Worm (Caenorhabditis elegans): ENCODE results near the gene K10D2.5.

K10D2.5 gene

ce11 chrIII:5172470-5172869 is at the start of gene K10D2.5:
K10D2.5 (plus strand) TSS chrIII:5172720.
- TF ChIP-seq unc-39 (tag; optimal IDR thresholded peaks at IDR 0.05) (no peak), egl-27 (tag; optimal IDR thresholded peaks at IDR 0.05) (peak; percentile 0), ztf-11 (tag; optimal IDR thresholded peaks at IDR 0.05) (no peak), mdl-1 (tag; optimal IDR thresholded peaks at IDR 0.05) (no peak), ztf-4 (tag; optimal IDR thresholded peaks at IDR 0.05) (no peak), snpc-4 (tag; optimal IDR thresholded peaks at IDR 0.05) (peak; percentile 89), nhr-25 (tag; optimal IDR thresholded peaks at IDR 0.05) (peak; percentile 89), nfya-1 (tag; optimal IDR thresholded peaks at IDR 0.05; ENCODE audit: insufficient read depth) (peak; percentile 88), nhr-43 (tag; optimal IDR thresholded peaks at IDR 0.05; ENCODE audit: poor library complexity, severe bottlenecking) (peak; percentile 95), lin-39 (tag; optimal IDR thresholded peaks at IDR 0.05) (peak; percentile 95), unc-62 (GFP tag; optimal IDR thresholded peaks at IDR 0.05) (no peak), pqm-1 (tag; optimal IDR thresholded peaks at IDR 0.05) (peak; percentile 58), eor-1 (tag; optimal IDR thresholded peaks at IDR 0.05) (no peak), elt-2 (tag; optimal IDR thresholded peaks at IDR 0.05) (peak; percentile 55), ceh-28 (tag; optimal IDR thresholded peaks at IDR 0.05) (peak; percentile 73), ama-1 (optimal IDR thresholded peaks at IDR 0.05) (peak; percentile 46), nhr-77 (tag; optimal IDR thresholded peaks at IDR 0.05) (peak; percentile 39), ceh-16 (tag; optimal IDR thresholded peaks at IDR 0.05) (no peak), hmg-11 (tag; optimal IDR thresholded peaks at IDR 0.05) (peak; percentile 44), nhr-28 (tag; optimal IDR thresholded peaks at IDR 0.05) (no peak), elt-3 (tag; optimal IDR thresholded peaks at IDR 0.05) (peak in 1 of 3 experiments; percentile 7), nhr-67 (tag; optimal IDR thresholded peaks at IDR 0.05) (no peak), egl-5 (tag; optimal IDR thresholded peaks at IDR 0.05) (peak; percentile 74), daf-12 (tag; optimal IDR thresholded peaks at IDR 0.05) (no peak), fkh-2 (tag; optimal IDR thresholded peaks at IDR 0.05) (no peak), tbx-2 (tag; optimal IDR thresholded peaks at IDR 0.05) (peak; percentile 14), fos-1 (tag; optimal IDR thresholded peaks at IDR 0.05) (no peak), sea-2 (GFP tag; optimal IDR thresholded peaks at IDR 0.05) (no peak), fkh-10 (GFP tag; optimal IDR thresholded peaks at IDR 0.05) (peak; percentile 69), pha-4 (tag; optimal IDR thresholded peaks at IDR 0.05) (peak; percentile 91), nhr-237 (tag; optimal IDR thresholded peaks at IDR 0.05) (no peak), lin-15B (tag; optimal IDR thresholded peaks at IDR 0.05) (peak; percentile 99), ZK546.5 (tag; optimal IDR thresholded peaks at IDR 0.05) (no peak), nhr-23 (tag; optimal IDR thresholded peaks at IDR 0.05) (peak; percentile 90), aly-2 (tag; optimal IDR thresholded peaks at IDR 0.05) (no peak), lsy-12 (tag; optimal IDR thresholded peaks at IDR 0.05) (peak; percentile 85), nhr-12 (tag; optimal IDR thresholded peaks at IDR 0.05) (no peak), mml-1 (tag; optimal IDR thresholded peaks at IDR 0.05) (no peak), nhr-76 (tag; optimal IDR thresholded peaks at IDR 0.05) (no peak), ceh-9 (tag; optimal IDR thresholded peaks at IDR 0.05) (no peak), ceh-82 (tag; optimal IDR thresholded peaks at IDR 0.05) (peak; percentile 70), nhr-11 (tag; optimal IDR thresholded peaks at IDR 0.05) (peak; percentile 74), jun-1 (tag; optimal IDR thresholded peaks at IDR 0.05) (peak; percentile 49), skn-1 (tag; optimal IDR thresholded peaks at IDR 0.05) (peak; percentile 79), zag-1 (tag; optimal IDR thresholded peaks at IDR 0.05) (no peak), elt-1 (tag; optimal IDR thresholded peaks at IDR 0.05) (no peak), R02D3.7 (tag; optimal IDR thresholded peaks at IDR 0.05) (peak; percentile 84)

ce11 chrIII:5124385-5124784 is 48.1 kb upstream of the K10D2.5 start:
- TF ChIP-seq jun-1 (tag; optimal IDR thresholded peaks at IDR 0.05) (no peak), tbx-2 (tag; optimal IDR thresholded peaks at IDR 0.05) (no peak), snpc-4 (tag; optimal IDR thresholded peaks at IDR 0.05) (no peak), fkh-10 (GFP tag; optimal IDR thresholded peaks at IDR 0.05) (no peak), elt-2 (tag; optimal IDR thresholded peaks at IDR 0.05) (no peak), elt-1 (tag; optimal IDR thresholded peaks at IDR 0.05) (no peak), nhr-77 (tag; optimal IDR thresholded peaks at IDR 0.05) (no peak), fos-1 (tag; optimal IDR thresholded peaks at IDR 0.05) (no peak), unc-39 (tag; optimal IDR thresholded peaks at IDR 0.05) (no peak), ZK546.5 (tag; optimal IDR thresholded peaks at IDR 0.05) (no peak)
